Worm (Caenorhabditis elegans) whole organism, midembryonic: ENCODE measurements around the gene Y75D11A.2.

Source experiments
- cog-1 ChIP-seq: sonication (generic microtip); optimal IDR thresholded peaks from 2 replicates; lab custom pipeline; 2016; ENCODE audit warnings: missing genetic modification characterization, missing compliant biosample characterization
- flt-1 ChIP-seq: fragments of 200-800 bp; sonication (Bioruptor generic); IDR thresholded peaks from 2 replicates; pipeline ENCODE4 v1.3.6; 2022; ENCODE audit warnings: missing genetic modification characterization, missing compliant biosample characterization
- klf-2 ChIP-seq: fragments of 200-800 bp; sonication (Bioruptor generic); conservative IDR thresholded peaks from 2 replicates; pipeline ENCODE4 v1.3.6; 2022; ENCODE audit warnings: missing genetic modification reagents, missing genetic modification characterization, missing compliant biosample characterization
- med-1 ChIP-seq: sonication (generic microtip); optimal IDR thresholded peaks from 2 replicates; lab custom pipeline; 2017; ENCODE audit warnings: missing genetic modification characterization, mild to moderate bottlenecking, missing compliant biosample characterization, antibody characterized with exemption, missing genetic modification reagents; ENCODE audit not compliant: insufficient read depth
- ref-1 ChIP-seq: fragments of 200-800 bp; sonication (Bioruptor generic); conservative IDR thresholded peaks from 2 replicates; pipeline ENCODE4 v1.3.6; 2022; ENCODE audit warnings: missing genetic modification reagents, missing genetic modification characterization, missing compliant biosample characterization
- tab-1 ChIP-seq: fragments of 200-800 bp; sonication (Bioruptor generic); IDR thresholded peaks from 2 replicates; pipeline ENCODE4 v1.3.6; 2022; ENCODE audit warnings: missing genetic modification characterization, missing compliant biosample characterization
- ztf-23 ChIP-seq: fragments of 200-800 bp; sonication (Bioruptor generic); IDR thresholded peaks from 2 replicates; pipeline ENCODE4 v1.3.6; 2022; ENCODE audit warnings: missing genetic modification reagents, missing genetic modification characterization, missing compliant biosample characterization
- ztf-29 ChIP-seq: fragments of 200-800 bp; sonication (Bioruptor generic); IDR thresholded peaks from 2 replicates; pipeline ENCODE4 v1.3.6; 2022; ENCODE audit warnings: missing genetic modification reagents, missing genetic modification characterization, missing compliant biosample characterization

DNA sequence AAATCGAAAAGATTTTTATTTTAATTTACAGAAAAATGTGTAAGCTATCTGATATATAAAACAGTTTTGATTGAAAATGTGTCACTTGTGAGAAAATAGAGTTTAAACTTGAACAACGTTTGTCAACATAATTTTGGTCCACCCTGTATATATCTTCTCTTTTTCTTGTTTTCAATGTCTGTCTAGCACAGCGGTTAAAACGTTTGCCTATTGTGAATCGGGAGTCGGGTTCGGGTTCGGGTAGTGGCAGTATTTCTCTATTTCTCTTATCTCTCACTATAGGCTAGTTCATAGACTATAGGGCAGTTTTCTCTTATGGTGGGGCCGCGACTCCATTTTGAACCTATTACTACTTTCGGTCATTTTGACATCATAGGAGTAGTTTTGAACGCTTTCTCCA is 48.5 kb downstream of the Y75D11A.2 start:
- TF ChIP-seq klf-2 = no peak
- no peak for TF ChIP-seq ztf-23 (GFP tag; lab: Robert Waterston, UW)
- TF ChIP-seq ztf-29 (GFP tag; lab: Robert Waterston, UW) = no peak
- TF ChIP-seq ref-1 (GFP tag; lab: Robert Waterston, UW) = no peak
- no peak for TF ChIP-seq tab-1
- TF ChIP-seq flt-1 (GFP tag; lab: Robert Waterston, UW) = 0 out of 2 replicates have a peak, but pooled peaks have one; percentile 41
- no peak for TF ChIP-seq med-1
- no peak for TF ChIP-seq cog-1 (tag; lab: Kevin White, UChicago)
